Worm (Caenorhabditis elegans): Measurements from ENCODE around the gene C17E7.4.

ce11 chrV:3865273-3865672 lies 27.4 kb upstream of the C17E7.4 start:
- TF ChIP-seq fkh-10 (GFP tag; optimal IDR thresholded peaks at IDR 0.05) = no peak
- TF ChIP-seq ama-1 (optimal IDR thresholded peaks at IDR 0.05) = no peak
- TF ChIP-seq ahr-1 (tag; optimal IDR thresholded peaks at IDR 0.05) = no peak
- TF ChIP-seq lin-11 (tag; optimal IDR thresholded peaks at IDR 0.05) = no peak
- TF ChIP-seq unc-55 (GFP tag; optimal IDR thresholded peaks at IDR 0.05) = no peak
- no peak for TF ChIP-seq sox-2 (GFP tag; IDR thresholded peaks at IDR 0.05)
- TF ChIP-seq nhr-11 (tag; optimal IDR thresholded peaks at IDR 0.05) = no peak
- no peak for TF ChIP-seq nfya-1 (tag; optimal IDR thresholded peaks at IDR 0.05)
- no peak for TF ChIP-seq dve-1 (tag; optimal IDR thresholded peaks at IDR 0.05)
- TF ChIP-seq ztf-16 (tag; optimal IDR thresholded peaks at IDR 0.05) = no peak

Measured in whole organism, late embryonic.